Worm (Caenorhabditis elegans) whole organism, L4 larva: ENCODE measurements around the gene Y15E3A.5.

Experiments
- D1046.2 ChIP-seq: fragments of 200-800 bp; sonication (Bioruptor generic); IDR thresholded peaks from 2 replicates; pipeline ENCODE4 v1.3.6; 2022; ENCODE audit warnings: missing genetic modification characterization, missing compliant biosample characterization
- F49E8.2 ChIP-seq: sonication (generic microtip); optimal IDR thresholded peaks from 2 replicates; lab custom pipeline; 2016; ENCODE audit warnings: missing compliant biosample characterization, mild to moderate bottlenecking, missing genetic modification characterization, borderline replicate concordance
- T26A8.4 ChIP-seq: fragments of 200-800 bp; sonication (Bioruptor generic); IDR thresholded peaks from 2 replicates; pipeline ENCODE4 v1.3.6; 2022; ENCODE audit warnings: missing genetic modification characterization, missing compliant biosample characterization
- Y5F2A.4 ChIP-seq: fragments of 200-800 bp; sonication (Bioruptor generic); optimal IDR thresholded peaks from 2 replicates; lab custom pipeline; 2018; ENCODE audit warnings: mild to moderate bottlenecking, missing genetic modification characterization, missing compliant biosample characterization
- Y75B8A.6 ChIP-seq: fragments of 200-800 bp; sonication (Bioruptor generic); IDR thresholded peaks from 2 replicates; pipeline ENCODE4 v1.3.6; 2022; ENCODE audit warnings: missing genetic modification reagents, missing genetic modification characterization, missing compliant biosample characterization
- aha-1 ChIP-seq: fragments of 150-350 bp; peaks from one replicate; lab custom pipeline; 2014; ENCODE audit warnings: missing biosample characterization, missing genetic modification characterization
- ceh-20 ChIP-seq: fragments of 200-800 bp; sonication (Bioruptor generic); IDR thresholded peaks from 2 replicates; pipeline ENCODE4 v1.3.6; 2022; ENCODE audit warnings: missing genetic modification reagents, missing genetic modification characterization, missing compliant biosample characterization
- ceh-28 ChIP-seq: fragments of 150-350 bp; optimal IDR thresholded peaks from 2 replicates; lab custom pipeline; 2014; ENCODE audit warnings: missing biosample characterization, missing genetic modification reagents, missing genetic modification characterization
- ceh-32 ChIP-seq: sonication (generic microtip); optimal IDR thresholded peaks from 2 replicates; lab custom pipeline; 2016; ENCODE audit warnings: mild to moderate bottlenecking, missing genetic modification characterization, missing compliant biosample characterization; ENCODE audit not compliant: poor library complexity
- ceh-44 ChIP-seq: fragments of 200-800 bp; sonication (Bioruptor generic); IDR thresholded peaks from 2 replicates; pipeline ENCODE4 v1.3.6; 2022; ENCODE audit warnings: missing genetic modification reagents, missing genetic modification characterization, missing compliant biosample characterization
- ceh-82 ChIP-seq: sonication (generic microtip); optimal IDR thresholded peaks from 2 replicates; lab custom pipeline; 2017; ENCODE audit warnings: missing biosample characterization, missing genetic modification characterization
- ces-1 ChIP-seq: fragments of 150-350 bp; sonication (generic microtip); optimal IDR thresholded peaks from 4 replicates; lab custom pipeline; 2014; ENCODE audit warnings: missing biosample characterization, missing genetic modification reagents, missing genetic modification characterization
- daf-12 ChIP-seq: fragments of 150-350 bp; optimal IDR thresholded peaks from 2 replicates; lab custom pipeline; 2014; ENCODE audit warnings: missing biosample characterization, missing genetic modification reagents, missing genetic modification characterization
- daf-16 ChIP-seq, 3 experiments: sonication (generic microtip); optimal IDR thresholded peaks; 2 replicates each; lab custom pipeline; 2016 to 2017; ENCODE audit warnings: missing genetic modification characterization in 3 of 3, missing genetic modification reagents in 3 of 3, mild to moderate bottlenecking in 2 of 3, missing compliant biosample characterization in 2 of 3, missing biosample characterization in 1 of 3, moderate library complexity in 1 of 3
- dmd-6 ChIP-seq: fragments of 200-800 bp; sonication (Bioruptor generic); IDR thresholded peaks from 2 replicates; pipeline ENCODE4 v1.3.6; 2022; ENCODE audit warnings: missing genetic modification reagents, missing genetic modification characterization, missing compliant biosample characterization
- dmd-8 ChIP-seq: fragments of 200-800 bp; sonication (Bioruptor generic); IDR thresholded peaks from 2 replicates; pipeline ENCODE4 v1.3.6; 2022; ENCODE audit warnings: missing genetic modification characterization, missing compliant biosample characterization
- egl-43 ChIP-seq: fragments of 200-800 bp; sonication (Bioruptor generic); IDR thresholded peaks from 2 replicates; pipeline ENCODE4 v1.3.6; 2022; ENCODE audit warnings: missing genetic modification reagents, missing genetic modification characterization, missing compliant biosample characterization
- hif-1 ChIP-seq, 2 experiments: sonication (generic microtip); optimal IDR thresholded peaks; 2 replicates each; lab custom pipeline; 2016 to 2017; ENCODE audit warnings: missing compliant biosample characterization in 2 of 2, missing genetic modification characterization in 2 of 2, missing genetic modification reagents in 2 of 2, missing genotype in 2 of 2, mild to moderate bottlenecking in 1 of 2
- hlh-11 ChIP-seq: fragments of 200-800 bp; sonication (Bioruptor generic); optimal IDR thresholded peaks from 2 replicates; lab custom pipeline; 2018; ENCODE audit warnings: mild to moderate bottlenecking, missing genetic modification characterization, missing compliant biosample characterization
- hlh-30 ChIP-seq: sonication (generic microtip); optimal IDR thresholded peaks from 2 replicates; lab custom pipeline; 2017; ENCODE audit warnings: antibody characterized with exemption, mild to moderate bottlenecking, missing genetic modification characterization, missing compliant biosample characterization; ENCODE audit not compliant: insufficient read depth
- hmg-1.1 ChIP-seq: fragments of 200-800 bp; sonication (Bioruptor generic); IDR thresholded peaks from 2 replicates; pipeline ENCODE4 v1.3.6; 2022; ENCODE audit warnings: missing genetic modification reagents, missing genetic modification characterization, missing compliant biosample characterization
- lin-1 ChIP-seq: fragments of 200-800 bp; sonication (Bioruptor generic); IDR thresholded peaks from 2 replicates; pipeline ENCODE4 v1.3.6; 2022; ENCODE audit warnings: missing genetic modification reagents, missing genetic modification characterization, missing compliant biosample characterization
- lin-15B ChIP-seq: fragments of 150-350 bp; sonication (generic microtip); optimal IDR thresholded peaks from 3 replicates; lab custom pipeline; 2014; ENCODE audit warnings: missing biosample characterization, missing genetic modification characterization
- lin-29 ChIP-seq: fragments of 200-800 bp; sonication (Bioruptor generic); IDR thresholded peaks from 2 replicates; pipeline ENCODE4 v1.3.6; 2022; ENCODE audit warnings: missing genetic modification reagents, missing genetic modification characterization, missing compliant biosample characterization
- lin-39 ChIP-seq: fragments of 150-350 bp; optimal IDR thresholded peaks from 2 replicates; lab custom pipeline; 2014; ENCODE audit warnings: missing biosample characterization, missing genetic modification reagents, missing genetic modification characterization
- lir-3 ChIP-seq: sonication (generic microtip); optimal IDR thresholded peaks from 2 replicates; lab custom pipeline; 2016; ENCODE audit warnings: mild to moderate bottlenecking, missing genetic modification characterization, missing compliant biosample characterization
- lsy-2 ChIP-seq, 2 experiments: fragments of 150-350 bp in 1 of 2; sonication (generic microtip) in 1 of 2; optimal IDR thresholded peaks; 2 replicates each; lab custom pipeline; 2014 to 2017; ENCODE audit warnings: missing biosample characterization in 2 of 2, missing genetic modification characterization in 2 of 2
- madf-9 ChIP-seq: fragments of 200-800 bp; sonication (Bioruptor generic); conservative IDR thresholded peaks from 2 replicates; pipeline ENCODE4 v1.3.6; 2022; ENCODE audit warnings: missing genetic modification reagents, missing genetic modification characterization, missing compliant biosample characterization
- mdl-1 ChIP-seq, 2 experiments: fragments of 150-350 bp in 1 of 2; sonication (generic microtip) in 1 of 2; optimal IDR thresholded peaks; 2 replicates each; lab custom pipeline; 2014 to 2017; ENCODE audit warnings: missing biosample characterization in 2 of 2, missing genetic modification characterization in 2 of 2
- mdt-29 ChIP-seq: fragments of 200-800 bp; sonication (Bioruptor generic); IDR thresholded peaks from 2 replicates; pipeline ENCODE4 v1.3.6; 2022; ENCODE audit warnings: missing genetic modification reagents, missing genetic modification characterization, missing compliant biosample characterization
- mep-1 ChIP-seq: fragments of 150-350 bp; sonication (generic microtip); optimal IDR thresholded peaks from 3 replicates; lab custom pipeline; 2014; ENCODE audit warnings: missing biosample characterization, missing genetic modification characterization
- mes-2 ChIP-seq: sonication (generic microtip); optimal IDR thresholded peaks from 2 replicates; lab custom pipeline; 2016; ENCODE audit warnings: missing genotype, mild to moderate bottlenecking, missing genetic modification characterization, missing compliant biosample characterization; ENCODE audit not compliant: poor library complexity, severe bottlenecking
- nhr-10 ChIP-seq: fragments of 150-350 bp; optimal IDR thresholded peaks from 2 replicates; lab custom pipeline; 2014; ENCODE audit warnings: missing biosample characterization, missing genetic modification characterization
- nhr-102 ChIP-seq: sonication (generic microtip); optimal IDR thresholded peaks from 2 replicates; lab custom pipeline; 2016; ENCODE audit warnings: mild to moderate bottlenecking, missing genetic modification characterization, moderate library complexity, missing compliant biosample characterization
- nhr-11 ChIP-seq: fragments of 150-350 bp; optimal IDR thresholded peaks from 2 replicates; lab custom pipeline; 2014; ENCODE audit warnings: missing biosample characterization, missing genetic modification characterization
- nhr-237 ChIP-seq: sonication (generic microtip); optimal IDR thresholded peaks from 2 replicates; lab custom pipeline; 2017; ENCODE audit warnings: missing biosample characterization, missing genetic modification characterization
- nhr-28 ChIP-seq: fragments of 150-350 bp; optimal IDR thresholded peaks from 2 replicates; lab custom pipeline; 2014; ENCODE audit warnings: missing biosample characterization, missing genetic modification characterization
- nhr-41 ChIP-seq: fragments of 200-800 bp; sonication (Bioruptor generic); IDR thresholded peaks from 2 replicates; pipeline ENCODE4 v1.3.6; 2022; ENCODE audit warnings: missing genetic modification reagents, missing genetic modification characterization, missing compliant biosample characterization
- nhr-48 ChIP-seq: sonication (generic microtip); optimal IDR thresholded peaks from 2 replicates; lab custom pipeline; 2016; ENCODE audit warnings: mild to moderate bottlenecking, missing genetic modification characterization, missing compliant biosample characterization
- nhr-77 ChIP-seq: fragments of 150-350 bp; optimal IDR thresholded peaks from 2 replicates; lab custom pipeline; 2014; ENCODE audit warnings: missing biosample characterization, missing genetic modification characterization
- pqm-1 ChIP-seq: sonication (generic microtip); optimal IDR thresholded peaks from 2 replicates; lab custom pipeline; 2017; ENCODE audit warnings: missing biosample characterization, missing genetic modification characterization
- rbr-2 ChIP-seq: sonication (generic microtip); optimal IDR thresholded peaks from 2 replicates; lab custom pipeline; 2016; ENCODE audit warnings: missing genotype, missing genetic modification characterization, missing compliant biosample characterization
- snpc-4 ChIP-seq: fragments of 150-350 bp; optimal IDR thresholded peaks from 2 replicates; lab custom pipeline; 2014; ENCODE audit warnings: missing biosample characterization, missing genetic modification characterization
- unc-39 ChIP-seq: sonication (generic microtip); optimal IDR thresholded peaks from 2 replicates; lab custom pipeline; 2017; ENCODE audit warnings: missing biosample characterization, missing genetic modification characterization
- vab-7 ChIP-seq: fragments of 200-800 bp; sonication (Bioruptor generic); IDR thresholded peaks from 2 replicates; pipeline ENCODE4 v1.3.6; 2022; ENCODE audit warnings: missing genetic modification reagents, missing genetic modification characterization, missing compliant biosample characterization
- zfp-2 ChIP-seq: sonication (generic microtip); optimal IDR thresholded peaks from 2 replicates; lab custom pipeline; 2016; ENCODE audit warnings: mild to moderate bottlenecking, missing genetic modification characterization, missing compliant biosample characterization

The Y15E3A.5 gene

ce11 chrX:15343971-15344370 is 3.6 kb downstream of the Y15E3A.5 start:
- TF ChIP-seq hmg-1.1 (GFP tag; lab: Robert Waterston, UW) = no peak
- TF ChIP-seq ceh-28 (tag; lab: Kevin White, UChicago) = no peak
- TF ChIP-seq mep-1 (tag; lab: Kevin White, UChicago) = peak; percentile 47
- TF ChIP-seq rbr-2 (tag; lab: Kevin White, UChicago) = peak; percentile 20
- TF ChIP-seq lsy-2 (tag; optimal IDR thresholded peaks at IDR 0.05; lab: Kevin White, UChicago) = peak in 1 of 2 experiments; percentile 35
- no peak for TF ChIP-seq nhr-237 (tag; lab: Kevin White, UChicago)
- 0 out of 2 replicates have a peak, but pooled peaks have one; percentile 26 for TF ChIP-seq dmd-6 (GFP tag; lab: Robert Waterston, UW)
- TF ChIP-seq hlh-30 (tag; lab: Kevin White, UChicago) = peak; percentile 67
- TF ChIP-seq D1046.2 (GFP tag; lab: Robert Waterston, UW) = no peak
- TF ChIP-seq nhr-10 (tag; lab: Kevin White, UChicago) = no peak
- TF ChIP-seq nhr-41 (GFP tag; lab: Robert Waterston, UW) = no peak
- no peak for TF ChIP-seq nhr-102 (tag; lab: Kevin White, UChicago)
- TF ChIP-seq Y75B8A.6 (GFP tag; lab: Robert Waterston, UW) = no peak
- TF ChIP-seq ces-1 (GFP tag; lab: Kevin White, UChicago) = peak; percentile 78
- TF ChIP-seq nhr-11 = peak; percentile 47
- TF ChIP-seq daf-16 (GFP tag; optimal IDR thresholded peaks at IDR 0.05; lab: Kevin White, UChicago) = no peak
- TF ChIP-seq daf-16 (tag; optimal IDR thresholded peaks at IDR 0.05; lab: Kevin White, UChicago) = no peak
- TF ChIP-seq aha-1 (tag; lab: Kevin White, UChicago) = peak; percentile 96
- TF ChIP-seq lin-1 (GFP tag; lab: Robert Waterston, UW) = no peak

DNA sequence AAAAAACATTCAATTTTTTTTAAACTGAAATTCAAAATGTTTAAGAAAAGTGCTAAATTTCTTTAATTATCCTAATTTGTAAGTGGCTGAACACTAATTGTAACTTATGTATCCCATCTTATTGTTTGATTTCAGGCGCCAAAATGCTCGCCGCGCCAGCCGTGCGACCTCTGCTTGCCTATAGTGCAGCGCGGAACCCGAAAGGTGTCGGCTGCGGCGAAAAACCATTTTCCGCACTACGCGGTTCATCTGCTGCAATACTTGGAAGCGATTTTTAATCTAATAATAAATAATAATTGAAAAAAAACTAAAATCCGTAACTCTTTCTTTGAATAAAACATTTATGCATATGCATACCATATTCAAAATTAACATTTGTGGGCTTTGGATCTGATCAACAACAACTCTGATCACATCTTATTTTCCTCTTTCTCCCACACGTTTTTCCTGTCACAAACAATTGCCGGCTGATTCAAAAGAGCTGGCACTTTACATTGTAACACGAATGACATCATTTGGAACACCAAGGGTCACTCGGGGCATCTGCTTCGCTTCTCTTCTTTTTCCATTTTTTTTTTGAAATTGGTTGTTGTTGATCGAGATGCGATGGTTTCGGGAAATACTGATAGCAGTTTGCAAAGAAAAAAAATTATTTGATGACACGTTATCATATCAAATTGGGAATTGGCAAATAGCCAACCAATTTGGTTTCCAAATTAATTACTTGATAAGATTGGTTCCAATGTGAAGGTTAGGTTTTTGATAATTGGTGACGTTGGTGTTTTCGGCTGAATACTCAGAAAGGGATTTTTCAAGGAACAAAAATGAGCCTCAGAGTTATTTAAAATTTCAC is 5.2 kb downstream of the Y15E3A.5 start:
- no peak for TF ChIP-seq lin-29 (GFP tag; lab: Robert Waterston, UW)
- TF ChIP-seq Y5F2A.4 (GFP tag; lab: Kevin White, UChicago) = no peak
- TF ChIP-seq lin-1 (GFP tag; lab: Robert Waterston, UW) = no peak
- peak in 1 of 2 experiments; percentile 39 for TF ChIP-seq hif-1 (tag; optimal IDR thresholded peaks at IDR 0.05; lab: Kevin White, UChicago)
- TF ChIP-seq daf-16 (GFP tag; optimal IDR thresholded peaks at IDR 0.05; lab: Kevin White, UChicago) = peak in 1 of 2 experiments; percentile 92
- TF ChIP-seq daf-16 (tag; optimal IDR thresholded peaks at IDR 0.05; lab: Kevin White, UChicago) = peak; percentile 87
- TF ChIP-seq dmd-6 (GFP tag; lab: Robert Waterston, UW) = peak; percentile 69
- TF ChIP-seq F49E8.2 (tag; lab: Kevin White, UChicago) = no peak
- TF ChIP-seq madf-9 (GFP tag; lab: Robert Waterston, UW) = no peak
- TF ChIP-seq zfp-2 = no peak
- no peak for TF ChIP-seq nhr-48 (tag; lab: Kevin White, UChicago)
- peak; percentile 81 for TF ChIP-seq hlh-11
- TF ChIP-seq ceh-32 (tag; lab: Kevin White, UChicago) = peak; percentile 25
- no peak for TF ChIP-seq mdt-29
- peak; percentile 8 for TF ChIP-seq pqm-1 (tag; lab: Kevin White, UChicago)
- TF ChIP-seq mes-2 (tag; lab: Kevin White, UChicago) = peak; percentile 29
- no peak for TF ChIP-seq lin-15B (tag; lab: Kevin White, UChicago)
- TF ChIP-seq T26A8.4 (GFP tag; lab: Robert Waterston, UW) = no peak
- peak; percentile 15 for TF ChIP-seq nhr-77 (tag; lab: Kevin White, UChicago)
- no peak for TF ChIP-seq daf-12 (tag; lab: Kevin White, UChicago)
- TF ChIP-seq vab-7 = no peak
- no peak for TF ChIP-seq nhr-41 (GFP tag; lab: Robert Waterston, UW)
- TF ChIP-seq unc-39 (tag; lab: Kevin White, UChicago) = no peak
- peak in 1 of 2 experiments; percentile 50 for TF ChIP-seq lsy-2 (tag; optimal IDR thresholded peaks at IDR 0.05; lab: Kevin White, UChicago)
- no peak for TF ChIP-seq lin-39 (tag; lab: Kevin White, UChicago)
- no peak for TF ChIP-seq lir-3 (tag; lab: Kevin White, UChicago)
- no peak for TF ChIP-seq ceh-44 (GFP tag; lab: Robert Waterston, UW)
- TF ChIP-seq nhr-28 (tag; lab: Kevin White, UChicago) = peak; percentile 63
- TF ChIP-seq hlh-30 (tag; lab: Kevin White, UChicago) = peak; percentile 26
- TF ChIP-seq egl-43 (GFP tag; lab: Robert Waterston, UW) = no peak
- TF ChIP-seq ceh-20 (GFP tag; lab: Robert Waterston, UW) = peak; percentile 61
- TF ChIP-seq dmd-8 = no peak
- TF ChIP-seq ceh-82 = no peak
- peak in 1 of 2 experiments; percentile 44 for TF ChIP-seq mdl-1 (tag; optimal IDR thresholded peaks at IDR 0.05; lab: Kevin White, UChicago)
- peak; percentile 23 for TF ChIP-seq mep-1 (tag; lab: Kevin White, UChicago)
- peak; percentile 79 for TF ChIP-seq snpc-4 (tag; lab: Kevin White, UChicago)
